Worm (Caenorhabditis elegans) whole organism, early embryonic: ENCODE measurements around the gene lbp-8.

Source experiments
- aly-1 ChIP-seq: sonication (generic microtip); optimal IDR thresholded peaks from 2 replicates; lab custom pipeline; 2016; ENCODE audit warnings: missing genetic modification characterization, missing compliant biosample characterization
- ama-1 ChIP-seq: fragments of 150-350 bp; optimal IDR thresholded peaks from 2 replicates; lab custom pipeline; 2014
- ceh-36 ChIP-seq: sonication (generic microtip); optimal IDR thresholded peaks from 2 replicates; lab custom pipeline; 2016; ENCODE audit warnings: missing genetic modification characterization, inconsistent platforms, missing compliant biosample characterization
- flt-1 ChIP-seq: fragments of 200-800 bp; sonication (Bioruptor generic); IDR thresholded peaks from 2 replicates; pipeline ENCODE4 v1.3.6; 2022; ENCODE audit warnings: missing genetic modification characterization, missing compliant biosample characterization
- tbx-11 ChIP-seq: fragments of 200-800 bp; sonication (Bioruptor generic); IDR thresholded peaks from 2 replicates; pipeline ENCODE4 v1.3.6; 2022; ENCODE audit warnings: missing genetic modification characterization, missing compliant biosample characterization

ce11 chrV:13869551-13869950 is 21.0 kb upstream of the lbp-8 start:
- no peak for TF ChIP-seq ama-1
- no peak for TF ChIP-seq aly-1
- TF ChIP-seq flt-1 (GFP tag; lab: Robert Waterston, UW) = no peak
- no peak for TF ChIP-seq ceh-36
- no peak for TF ChIP-seq tbx-11 (GFP tag; lab: Robert Waterston, UW)
